Worm (Caenorhabditis elegans): Measurements from ENCODE around the gene atz-1.

Gene atz-1

ce11 chrIV:12385061-12385460 is 9.1 kb upstream of the atz-1 start, which contains the start of gene F28D1.6:
TSS of gene F28D1.6 (minus strand) at chrIV:12385161.
- no peak for TF ChIP-seq unc-62 (GFP tag; optimal IDR thresholded peaks at IDR 0.05)

- TF ChIP-seq unc-62 (GFP tag; optimal IDR thresholded peaks at IDR 0.05), result no peak
Observed at ce11 chrIV:12382864-12383263, 6.9 kb upstream of the atz-1 start, which contains the start of gene thn-2. TSS of gene thn-2 (plus strand) at chrIV:12383170.

ce11 chrIV:12379784-12380183 is 3.9 kb upstream of the atz-1 start, which contains the start of gene thn-1:
TSS of gene thn-1 (plus strand) at chrIV:12380084.
- TF ChIP-seq unc-62 (GFP tag; optimal IDR thresholded peaks at IDR 0.05), result no peak

ce11 chrIV:12378919-12379318 is 3.0 kb upstream of the atz-1 start:
- TF ChIP-seq unc-62 (GFP tag; optimal IDR thresholded peaks at IDR 0.05), result no peak

ce11 chrIV:12371879-12372278 is 4.0 kb downstream of the atz-1 start, which contains the start of gene wdr-46:
TSS of gene wdr-46 (plus strand) at chrIV:12372253.
- TF ChIP-seq unc-62 (GFP tag; optimal IDR thresholded peaks at IDR 0.05), result no peak

- no peak for TF ChIP-seq unc-62 (GFP tag; optimal IDR thresholded peaks at IDR 0.05)
Observed at ce11 chrIV:12371340-12371739, 4.6 kb downstream of the atz-1 start.

ce11 chrIV:12366571-12366970 is 9.3 kb downstream of the atz-1 start:
- TF ChIP-seq unc-62 (GFP tag; optimal IDR thresholded peaks at IDR 0.05), result no peak

- no peak for TF ChIP-seq unc-62 (GFP tag; optimal IDR thresholded peaks at IDR 0.05)
Observed at ce11 chrIV:12364964-12365363, 11.0 kb downstream of the atz-1 start.

ce11 chrIV:12361392-12362092 is 14.4 kb downstream of the atz-1 start, which contains the start of the genes ccr-4 and ZC518.8:
TSS of gene ccr-4 (plus strand) at chrIV:12361542.
TSS of gene ZC518.8 (minus strand) at chrIV:12361908.
- TF ChIP-seq unc-62 (GFP tag; optimal IDR thresholded peaks at IDR 0.05), result no peak

ce11 chrIV:12360742-12361195 is 15.2 kb downstream of the atz-1 start, which contains the start of gene sec-24.2:
TSS of gene sec-24.2 (minus strand) at chrIV:12360792.
- no peak for TF ChIP-seq unc-62 (GFP tag; optimal IDR thresholded peaks at IDR 0.05)

ce11 chrIV:12359979-12360378 is 15.9 kb downstream of the atz-1 start:
- TF ChIP-seq unc-62 (GFP tag; optimal IDR thresholded peaks at IDR 0.05), result no peak

- no peak for TF ChIP-seq unc-62 (GFP tag; optimal IDR thresholded peaks at IDR 0.05)
Observed at ce11 chrIV:12350235-12350634, 25.7 kb downstream of the atz-1 start.

ce11 chrIV:12349639-12350038 is 26.3 kb downstream of the atz-1 start, which contains the start of gene best-22:
TSS of gene best-22 (plus strand) at chrIV:12349939.
- no peak for TF ChIP-seq unc-62 (GFP tag; optimal IDR thresholded peaks at IDR 0.05)

ce11 chrIV:12340885-12341284 is 35.0 kb downstream of the atz-1 start:
- TF ChIP-seq unc-62 (GFP tag; optimal IDR thresholded peaks at IDR 0.05), result no peak

- TF ChIP-seq unc-62 (GFP tag; optimal IDR thresholded peaks at IDR 0.05), result no peak
Observed at ce11 chrIV:12336893-12337627, 38.9 kb downstream of the atz-1 start, which contains the start of the genes F19B6.10 and wht-5. TSS of gene F19B6.10 (plus strand) at chrIV:12337193. TSS of gene wht-5 (plus strand) at chrIV:12337577.

ce11 chrIV:12335798-12336197 is 40.1 kb downstream of the atz-1 start, which contains the start of gene F19B6.1:
TSS of gene F19B6.1 (minus strand) at chrIV:12336075.
- no peak for TF ChIP-seq unc-62 (GFP tag; optimal IDR thresholded peaks at IDR 0.05)

Data from whole organism, dauer.